Worm (Caenorhabditis elegans) whole organism, early embryonic: Measurements from ENCODE around the gene F43G6.4.

Experiments
- B0310.2 ChIP-seq: sonication (generic microtip); optimal IDR thresholded peaks from 2 replicates; lab custom pipeline; 2016; ENCODE audit warnings: mild to moderate bottlenecking, missing genetic modification characterization, missing compliant biosample characterization
- F13C5.2 ChIP-seq: sonication (generic microtip); optimal IDR thresholded peaks from 2 replicates; lab custom pipeline; 2017; ENCODE audit warnings: mild to moderate bottlenecking, missing genetic modification characterization, inconsistent platforms, missing compliant biosample characterization
- aly-1 ChIP-seq: sonication (generic microtip); optimal IDR thresholded peaks from 2 replicates; lab custom pipeline; 2016; ENCODE audit warnings: missing genetic modification characterization, missing compliant biosample characterization
- ama-1 ChIP-seq: fragments of 150-350 bp; optimal IDR thresholded peaks from 2 replicates; lab custom pipeline; 2014
- ceh-36 ChIP-seq: sonication (generic microtip); optimal IDR thresholded peaks from 2 replicates; lab custom pipeline; 2016; ENCODE audit warnings: missing genetic modification characterization, inconsistent platforms, missing compliant biosample characterization
- hmbx-1 ChIP-seq: sonication (generic microtip); optimal IDR thresholded peaks from 2 replicates; lab custom pipeline; 2016; ENCODE audit warnings: mild to moderate bottlenecking, missing genetic modification characterization, missing compliant biosample characterization
- scrt-1 ChIP-seq: fragments of 200-800 bp; sonication (Bioruptor generic); IDR thresholded peaks from 2 replicates; pipeline ENCODE4 v1.3.6; 2022; ENCODE audit warnings: missing genetic modification characterization, missing compliant biosample characterization
- tbx-37 ChIP-seq: fragments of 200-800 bp; sonication (Bioruptor generic); conservative IDR thresholded peaks from 2 replicates; pipeline ENCODE4 v1.3.6; 2022; ENCODE audit warnings: missing genetic modification reagents, missing genetic modification characterization, missing compliant biosample characterization

DNA sequence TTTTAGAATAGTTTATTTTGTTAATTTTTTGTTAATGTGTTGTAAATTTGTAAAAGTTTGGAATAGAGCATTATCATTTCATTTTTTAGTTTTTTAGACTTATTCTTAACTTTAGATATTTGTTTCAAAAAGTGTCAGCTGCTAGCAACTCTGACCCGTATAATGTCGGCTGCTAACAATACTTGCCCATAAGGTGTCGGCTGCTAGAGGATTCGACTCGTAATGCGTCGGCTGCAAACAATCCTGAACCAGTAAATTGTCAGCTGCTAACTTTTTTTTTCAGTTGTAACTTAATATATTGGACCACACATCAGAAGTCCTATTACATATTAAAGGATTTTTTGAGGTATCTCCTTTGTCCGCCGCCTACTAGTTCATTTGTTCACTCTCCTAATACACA, 52.2 kb downstream of the F43G6.4 start:
- TF ChIP-seq aly-1 (tag; lab: Kevin White, UChicago) = no peak
- TF ChIP-seq hmbx-1 (tag; lab: Kevin White, UChicago) = no peak
- no peak for TF ChIP-seq ama-1
- TF ChIP-seq ceh-36 (tag; lab: Kevin White, UChicago) = no peak
- no peak for TF ChIP-seq F13C5.2 (tag; lab: Kevin White, UChicago)
- no peak for TF ChIP-seq B0310.2 (tag; lab: Kevin White, UChicago)
- no peak for TF ChIP-seq tbx-37
- no peak for TF ChIP-seq scrt-1 (GFP tag; lab: Robert Waterston, UW)
